Fruit fly (Drosophila melanogaster): Measurements from ENCODE around the gene nSyb.

Gene nSyb

dm6 chr3L:1629064-1629777, 8.3 kb downstream of the nSyb start, which contains the start of gene GC (continued):
- TF ChIP-seq CG33557 (GFP tag; optimal IDR thresholded peaks at IDR 0.05) (no peak), lab (GFP tag; optimal IDR thresholded peaks at IDR 0.05) (no peak), psq (GFP tag; optimal IDR thresholded peaks at IDR 0.05) (no peak), Blimp-1 (GFP tag; optimal IDR thresholded peaks at IDR 0.05) (no peak), Stat92E (GFP tag; optimal IDR thresholded peaks at IDR 0.05) (no peak), Fer3 (tag; optimal IDR thresholded peaks at IDR 0.05) (no peak), Med (GFP tag) (no peak), CG3838 (GFP tag; optimal IDR thresholded peaks at IDR 0.05) (no peak), CG2889 (GFP tag; IDR thresholded peaks at IDR 0.05) (no peak), CG11247 (GFP tag; IDR thresholded peaks at IDR 0.05) (no peak), sd (tag; optimal IDR thresholded peaks at IDR 0.05) (no peak), Fer1 (GFP tag; optimal IDR thresholded peaks at IDR 0.05) (no peak), CG3847 (GFP tag; IDR thresholded peaks at IDR 0.05) (0 out of 2 replicates have a peak, but pooled peaks have one; percentile 4), chinmo (GFP tag; IDR thresholded peaks at IDR 0.05; ENCODE audit: partially characterized antibody) (no peak), CG4730 (GFP tag; IDR thresholded peaks at IDR 0.05) (no peak), wor (GFP tag; IDR thresholded peaks at IDR 0.05) (no peak), ci (GFP tag; IDR thresholded peaks at IDR 0.05) (peak; percentile 39; the same call in 1 of the 3 replicates), pzg (GFP tag; optimal IDR thresholded peaks at IDR 0.05) (peak; percentile 4), pan (optimal IDR thresholded peaks at IDR 0.05) (no peak), pan (GFP tag; optimal IDR thresholded peaks at IDR 0.05 in 1 of 2, IDR thresholded peaks at IDR 0.05 in 1 of 2) (peak in 1 of 2 experiments; percentile 39), Mrtf (GFP tag; IDR thresholded peaks at IDR 0.05) (0 out of 3 replicates have a peak, but pooled peaks have one; percentile 21), CG12744 (GFP tag; optimal IDR thresholded peaks at IDR 0.05) (no peak), Hr39 (optimal IDR thresholded peaks at IDR 0.05) (no peak), CG42726 (GFP tag; IDR thresholded peaks at IDR 0.05; ENCODE audit: partially characterized antibody) (no peak), lmd (GFP tag; IDR thresholded peaks at IDR 0.05) (no peak), CG10654 (GFP tag; optimal IDR thresholded peaks at IDR 0.05) (no peak), sc (optimal IDR thresholded peaks at IDR 0.05) (no peak), sc (GFP tag; optimal IDR thresholded peaks at IDR 0.05) (no peak), C15 (GFP tag; IDR thresholded peaks at IDR 0.05) (no peak)

- TF ChIP-seq CG1602 (GFP tag; optimal IDR thresholded peaks at IDR 0.05) (no peak), YL-1 (GFP tag; optimal IDR thresholded peaks at IDR 0.05) (no peak), org-1 (GFP tag; optimal IDR thresholded peaks at IDR 0.05) (no peak), CG5245 (GFP tag; optimal IDR thresholded peaks at IDR 0.05) (no peak), Kr (GFP tag; optimal IDR thresholded peaks at IDR 0.05) (peak; percentile 44), pzg (GFP tag; optimal IDR thresholded peaks at IDR 0.05) (peak; percentile 21), sr (GFP tag; IDR thresholded peaks at IDR 0.05) (no peak), Gsc (GFP tag; IDR thresholded peaks at IDR 0.05) (no peak), Ets97D (GFP tag; optimal IDR thresholded peaks at IDR 0.05) (no peak), CG11560 (tag; IDR thresholded peaks at IDR 0.05) (no peak), lmd (GFP tag; IDR thresholded peaks at IDR 0.05) (no peak), CG9797 (GFP tag; optimal IDR thresholded peaks at IDR 0.05) (no peak), CG3847 (GFP tag; IDR thresholded peaks at IDR 0.05) (no peak), BEAF-32 (GFP tag; optimal IDR thresholded peaks at IDR 0.05) (no peak), kni (GFP tag; optimal IDR thresholded peaks at IDR 0.05) (no peak), zen (tag; optimal IDR thresholded peaks at IDR 0.05) (no peak), pum (GFP tag; optimal IDR thresholded peaks at IDR 0.05) (no peak), CG1832 (GFP tag; optimal IDR thresholded peaks at IDR 0.05) (no peak), Usf (GFP tag; optimal IDR thresholded peaks at IDR 0.05) (no peak), Hand (GFP tag; optimal IDR thresholded peaks at IDR 0.05) (no peak), shn (GFP tag; optimal IDR thresholded peaks at IDR 0.05) (no peak), CG9932 (GFP tag; IDR thresholded peaks at IDR 0.05) (no peak), pnt (GFP tag; optimal IDR thresholded peaks at IDR 0.05) (no peak), CG8359 (GFP tag; optimal IDR thresholded peaks at IDR 0.05; ENCODE audit: borderline replicate concordance) (no peak)
Measured at dm6 chr3L:1628176-1628866, 9.2 kb downstream of the nSyb start, which contains the start of gene CG13928. CG13928 (minus strand) TSS chr3L:1628377.
